Worm (Caenorhabditis elegans) whole organism, L3 larva: Measurements from ENCODE around the gene math-48.

Source experiments
- aly-2 ChIP-seq: fragments of 150-350 bp; optimal IDR thresholded peaks from 2 replicates; lab custom pipeline; 2014; ENCODE audit warnings: missing biosample characterization, missing genetic modification characterization
- ceh-16 ChIP-seq: sonication (generic microtip); optimal IDR thresholded peaks from 2 replicates; lab custom pipeline; 2017; ENCODE audit warnings: missing biosample characterization, missing genetic modification characterization
- ceh-28 ChIP-seq: fragments of 150-350 bp; optimal IDR thresholded peaks from 2 replicates; lab custom pipeline; 2014; ENCODE audit warnings: missing biosample characterization, missing genetic modification reagents, missing genetic modification characterization
- ceh-82 ChIP-seq: fragments of 150-350 bp; optimal IDR thresholded peaks from 2 replicates; lab custom pipeline; 2014; ENCODE audit warnings: missing biosample characterization, missing genetic modification characterization
- ceh-9 ChIP-seq: sonication (generic microtip); optimal IDR thresholded peaks from 2 replicates; lab custom pipeline; 2018; ENCODE audit warnings: missing biosample characterization, missing genetic modification characterization
- elt-2 ChIP-seq: sonication (generic microtip); optimal IDR thresholded peaks from 2 replicates; lab custom pipeline; 2016; ENCODE audit warnings: missing genetic modification reagents, mild to moderate bottlenecking, missing genetic modification characterization, missing compliant biosample characterization
- fkh-10 ChIP-seq: sonication (generic microtip); optimal IDR thresholded peaks from 2 replicates; lab custom pipeline; 2017; ENCODE audit warnings: missing biosample characterization, missing genetic modification reagents, missing genetic modification characterization
- fkh-2 ChIP-seq: fragments of 150-350 bp; optimal IDR thresholded peaks from 2 replicates; lab custom pipeline; 2014; ENCODE audit warnings: missing biosample characterization, missing genetic modification reagents, missing genetic modification characterization
- fos-1 ChIP-seq: fragments of 150-350 bp; optimal IDR thresholded peaks from 2 replicates; lab custom pipeline; 2014; ENCODE audit warnings: missing biosample characterization, missing genetic modification characterization
- hmg-11 ChIP-seq: sonication (generic microtip); optimal IDR thresholded peaks from 2 replicates; lab custom pipeline; 2016; ENCODE audit warnings: missing genetic modification characterization, missing compliant biosample characterization
- lin-39 ChIP-seq: fragments of 150-350 bp; optimal IDR thresholded peaks from 2 replicates; lab custom pipeline; 2018; ENCODE audit warnings: missing biosample characterization, missing genetic modification reagents, missing genetic modification characterization
- mml-1 ChIP-seq: fragments of 150-350 bp; sonication (generic microtip); optimal IDR thresholded peaks from 3 replicates; lab custom pipeline; 2014; ENCODE audit warnings: missing biosample characterization, missing genetic modification characterization
- nhr-12 ChIP-seq: fragments of 150-350 bp; optimal IDR thresholded peaks from 2 replicates; lab custom pipeline; 2014; ENCODE audit warnings: missing biosample characterization, missing genetic modification characterization
- nhr-23 ChIP-seq: fragments of 150-350 bp; optimal IDR thresholded peaks from 2 replicates; lab custom pipeline; 2014; ENCODE audit warnings: missing biosample characterization, missing genetic modification reagents, missing genetic modification characterization
- nhr-237 ChIP-seq: fragments of 150-350 bp; optimal IDR thresholded peaks from 2 replicates; lab custom pipeline; 2014; ENCODE audit warnings: missing biosample characterization, missing genetic modification characterization
- nhr-76 ChIP-seq: fragments of 150-350 bp; sonication (generic microtip); optimal IDR thresholded peaks from 5 replicates; lab custom pipeline; 2014; ENCODE audit warnings: missing biosample characterization, missing genetic modification characterization
- pqm-1 ChIP-seq: fragments of 150-350 bp; optimal IDR thresholded peaks from 2 replicates; lab custom pipeline; 2017; ENCODE audit warnings: missing biosample characterization, missing genetic modification characterization, inconsistent platforms
- skn-1 ChIP-seq: fragments of 150-350 bp; optimal IDR thresholded peaks from 2 replicates; lab custom pipeline; 2014; ENCODE audit warnings: missing biosample characterization, missing genetic modification characterization
- snpc-4 ChIP-seq: fragments of 150-350 bp; optimal IDR thresholded peaks from 2 replicates; lab custom pipeline; 2014; ENCODE audit warnings: missing biosample characterization, missing genetic modification characterization
- ztf-11 ChIP-seq: fragments of 150-350 bp; optimal IDR thresholded peaks from 2 replicates; lab custom pipeline; 2014; ENCODE audit warnings: missing biosample characterization, missing genetic modification characterization

math-48 gene

DNA sequence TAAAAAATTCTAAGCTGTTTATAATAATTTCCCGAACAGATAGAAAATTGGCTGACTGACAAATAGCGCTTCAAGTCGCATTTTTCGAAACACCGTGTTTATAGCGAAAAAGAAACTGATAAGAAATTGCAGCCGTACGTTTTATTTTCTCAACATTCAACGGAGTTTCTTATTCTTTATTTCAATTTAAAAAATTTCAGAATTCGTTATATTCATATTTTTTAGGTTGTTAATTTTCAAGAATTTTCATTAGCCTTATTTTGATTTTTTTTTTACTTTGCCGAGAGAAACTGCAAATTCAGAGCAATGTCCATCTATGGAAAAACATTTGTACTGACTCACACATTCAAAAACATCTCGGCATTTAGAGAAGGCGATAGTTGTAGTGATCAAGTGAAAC, 48.4 kb downstream of the math-48 start, which contains the start of gene C46F9.6:
Gene C46F9.6, plus strand, starts transcription at position 301 of the 400 bp plus-strand sequence.
- TF ChIP-seq elt-2 (tag; lab: Kevin White, UChicago) (peak; percentile 19), aly-2 (tag; lab: Kevin White, UChicago) (no peak)

DNA sequence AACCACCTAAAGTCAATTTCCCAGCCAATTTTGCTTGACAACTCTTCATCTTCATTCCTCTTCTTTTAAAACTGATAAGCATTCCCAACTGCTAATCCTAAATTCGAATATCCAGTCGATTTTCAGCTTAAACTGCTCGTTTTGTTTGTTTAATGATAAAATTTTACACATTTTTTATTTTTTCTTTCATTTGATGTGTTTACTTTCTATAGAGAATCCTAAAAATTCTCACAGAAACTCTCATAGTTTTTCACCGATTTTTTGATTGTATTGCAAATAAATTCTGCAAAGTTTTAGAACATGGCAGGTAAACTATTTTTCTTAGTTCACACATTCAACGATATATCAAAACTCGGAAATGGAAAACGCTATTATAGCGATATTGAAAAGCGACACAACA, 50.6 kb downstream of the math-48 start, which contains the start of gene math-25:
Gene math-25, plus strand, starts transcription at position 301 of the 400 bp plus-strand sequence.
- no peak for TF ChIP-seq ztf-11 (tag; lab: Kevin White, UChicago)
- TF ChIP-seq fos-1, result no peak
- TF ChIP-seq mml-1 (tag; lab: Kevin White, UChicago), result no peak
- no peak for TF ChIP-seq ceh-82 (tag; lab: Kevin White, UChicago)
- no peak for TF ChIP-seq snpc-4 (tag; lab: Kevin White, UChicago)
- TF ChIP-seq hmg-11, result no peak
- no peak for TF ChIP-seq pqm-1 (tag; lab: Kevin White, UChicago)
- no peak for TF ChIP-seq ceh-9 (tag; lab: Kevin White, UChicago)
- no peak for TF ChIP-seq skn-1 (tag; lab: Kevin White, UChicago)
- TF ChIP-seq fkh-10 (GFP tag; lab: Kevin White, UChicago), result no peak
- no peak for TF ChIP-seq fkh-2 (tag; lab: Kevin White, UChicago)
- no peak for TF ChIP-seq lin-39
- TF ChIP-seq ceh-16 (tag; lab: Kevin White, UChicago), result no peak
- no peak for TF ChIP-seq nhr-76 (tag; lab: Kevin White, UChicago)
- TF ChIP-seq nhr-23 (tag; lab: Kevin White, UChicago), result no peak
- TF ChIP-seq nhr-237 (tag; lab: Kevin White, UChicago), result no peak
- TF ChIP-seq nhr-12 (tag; lab: Kevin White, UChicago), result no peak
- no peak for TF ChIP-seq ceh-28 (tag; lab: Kevin White, UChicago)
- TF ChIP-seq, all 47 proteins: peak for 0
